Worm (Caenorhabditis elegans) whole organism, mixed stage, embryonic: ENCODE data around the gene H41C03.2.
A peak's percentile ranks its signal among the peaks of the same experiment; 100 is the strongest.

ENCODE experiments used
- M03D4.4 ChIP-seq: sonication (generic microtip); optimal IDR thresholded peaks from 2 replicates; lab custom pipeline; 2017; ENCODE audit warnings: mild to moderate bottlenecking, missing genetic modification characterization, missing compliant biosample characterization
- bed-3 ChIP-seq: fragments of 200-800 bp; sonication (Bioruptor generic); optimal IDR thresholded peaks from 3 replicates; lab custom pipeline; 2018; ENCODE audit warnings: mild to moderate bottlenecking, missing genetic modification characterization, moderate library complexity, missing compliant biosample characterization
- blmp-1 ChIP-seq: fragments of 150-350 bp; optimal IDR thresholded peaks from 2 replicates; lab custom pipeline; 2014; ENCODE audit warnings: missing biosample characterization, missing genetic modification characterization
- ceh-39 ChIP-seq: fragments of 150-350 bp; optimal IDR thresholded peaks from 2 replicates; lab custom pipeline; 2014; ENCODE audit warnings: missing biosample characterization, missing genetic modification characterization
- ceh-43 ChIP-seq: fragments of 200-800 bp; sonication (Bioruptor generic); optimal IDR thresholded peaks from 2 replicates; lab custom pipeline; 2018; ENCODE audit warnings: mild to moderate bottlenecking, missing genetic modification characterization, moderate library complexity, missing compliant biosample characterization
- ceh-83 ChIP-seq: fragments of 200-800 bp; sonication (Bioruptor generic); optimal IDR thresholded peaks from 2 replicates; lab custom pipeline; 2018; ENCODE audit warnings: mild to moderate bottlenecking, missing genetic modification characterization, missing compliant biosample characterization
- ces-1 ChIP-seq: fragments of 150-350 bp; optimal IDR thresholded peaks from 2 replicates; lab custom pipeline; 2014; ENCODE audit warnings: missing biosample characterization, missing genetic modification reagents, missing genetic modification characterization
- cnd-1 ChIP-seq: fragments of 200-800 bp; sonication (Bioruptor generic); optimal IDR thresholded peaks from 2 replicates; lab custom pipeline; 2018; ENCODE audit warnings: mild to moderate bottlenecking, missing genetic modification characterization, missing compliant biosample characterization
- drap-1 ChIP-seq: fragments of 200-800 bp; sonication (Bioruptor generic); optimal IDR thresholded peaks from 3 replicates; lab custom pipeline; 2018; ENCODE audit warnings: mild to moderate bottlenecking, missing genetic modification characterization, missing compliant biosample characterization
- elt-1 ChIP-seq: sonication (generic microtip); optimal IDR thresholded peaks from 2 replicates; lab custom pipeline; 2017; ENCODE audit warnings: missing genetic modification characterization, mild to moderate bottlenecking, missing compliant biosample characterization, antibody characterized with exemption, moderate library complexity, borderline replicate concordance; ENCODE audit not compliant: insufficient read depth
- elt-3 ChIP-seq: fragments of 150-350 bp; optimal IDR thresholded peaks from 2 replicates; lab custom pipeline; 2014; ENCODE audit warnings: missing biosample characterization, missing genetic modification characterization
- flh-1 ChIP-seq: fragments of 200-800 bp; sonication (Bioruptor generic); optimal IDR thresholded peaks from 2 replicates; lab custom pipeline; 2018; ENCODE audit warnings: mild to moderate bottlenecking, missing genetic modification characterization, moderate library complexity, missing compliant biosample characterization
- ham-2 ChIP-seq: fragments of 200-800 bp; sonication (Bioruptor generic); optimal IDR thresholded peaks from 2 replicates; lab custom pipeline; 2018; ENCODE audit warnings: mild to moderate bottlenecking, missing genetic modification characterization, missing compliant biosample characterization
- hlh-1 ChIP-seq: fragments of 150-350 bp; optimal IDR thresholded peaks from 2 replicates; lab custom pipeline; 2014; ENCODE audit warnings: missing biosample characterization, missing genetic modification reagents, missing genetic modification characterization
- lin-13 ChIP-seq: fragments of 150-350 bp; optimal IDR thresholded peaks from 2 replicates; lab custom pipeline; 2014; ENCODE audit warnings: missing biosample characterization, missing genetic modification characterization
- lin-32 ChIP-seq: fragments of 200-800 bp; sonication (Bioruptor generic); optimal IDR thresholded peaks from 2 replicates; lab custom pipeline; 2018; ENCODE audit warnings: mild to moderate bottlenecking, missing genetic modification characterization, missing compliant biosample characterization
- lsy-2 ChIP-seq: fragments of 150-350 bp; optimal IDR thresholded peaks from 2 replicates; lab custom pipeline; 2014; ENCODE audit warnings: missing biosample characterization, missing genetic modification characterization
- mep-1 ChIP-seq: fragments of 150-350 bp; optimal IDR thresholded peaks from 2 replicates; lab custom pipeline; 2017; ENCODE audit warnings: missing biosample characterization, missing genetic modification reagents, missing genetic modification characterization, inconsistent platforms
- mls-2 ChIP-seq: sonication (generic microtip); optimal IDR thresholded peaks from 2 replicates; lab custom pipeline; 2016; ENCODE audit warnings: mild to moderate bottlenecking, missing genetic modification characterization, moderate library complexity, missing compliant biosample characterization
- nhr-12 ChIP-seq: fragments of 150-350 bp; optimal IDR thresholded peaks from 2 replicates; lab custom pipeline; 2014; ENCODE audit warnings: missing biosample characterization, missing genetic modification characterization
- nhr-2 ChIP-seq: fragments of 150-350 bp; optimal IDR thresholded peaks from 2 replicates; lab custom pipeline; 2014; ENCODE audit warnings: missing biosample characterization, missing genetic modification characterization
- nhr-28 ChIP-seq: fragments of 150-350 bp; optimal IDR thresholded peaks from 2 replicates; lab custom pipeline; 2014; ENCODE audit warnings: missing biosample characterization, missing genetic modification characterization
- nhr-76 ChIP-seq: sonication (generic microtip); optimal IDR thresholded peaks from 2 replicates; lab custom pipeline; 2017; ENCODE audit warnings: missing biosample characterization, missing genetic modification characterization
- sem-2 ChIP-seq: fragments of 200-800 bp; sonication (Bioruptor generic); optimal IDR thresholded peaks from 2 replicates; lab custom pipeline; 2018; ENCODE audit warnings: mild to moderate bottlenecking, missing genetic modification characterization, missing compliant biosample characterization
- snpc-4 ChIP-seq: fragments of 150-350 bp; optimal IDR thresholded peaks from 2 replicates; lab custom pipeline; 2014; ENCODE audit warnings: missing biosample characterization, missing genetic modification characterization
- sptf-1 ChIP-seq: sonication (generic microtip); optimal IDR thresholded peaks from 2 replicates; lab custom pipeline; 2017; ENCODE audit warnings: mild to moderate bottlenecking, missing genetic modification characterization, moderate library complexity, missing compliant biosample characterization
- unc-120 ChIP-seq: sonication (generic microtip); optimal IDR thresholded peaks from 2 replicates; lab custom pipeline; 2017; ENCODE audit warnings: missing genetic modification characterization, missing compliant biosample characterization; ENCODE audit not compliant: poor library complexity, severe bottlenecking
- unc-39 ChIP-seq: fragments of 150-350 bp; optimal IDR thresholded peaks from 2 replicates; lab custom pipeline; 2014; ENCODE audit warnings: missing biosample characterization, missing genetic modification characterization
- unc-62 ChIP-seq: fragments of 150-350 bp; optimal IDR thresholded peaks from 2 replicates; lab custom pipeline; 2014; ENCODE audit warnings: missing biosample characterization, missing genetic modification reagents, missing genetic modification characterization
- ztf-11 ChIP-seq: fragments of 150-350 bp; optimal IDR thresholded peaks from 2 replicates; lab custom pipeline; 2014; ENCODE audit warnings: missing biosample characterization, missing genetic modification characterization

H41C03.2 gene

ce11 chrII:5863893-5864292 is 12.0 kb upstream of the H41C03.2 start, which contains the start of gene tag-234:
Gene tag-234, plus strand, starts transcription at chrII:5864193.
- TF ChIP-seq nhr-12 (tag; lab: Kevin White, UChicago) (no peak), flh-1 (GFP tag; lab: Kevin White, UChicago) (no peak), blmp-1 (tag; lab: Kevin White, UChicago) (no peak), drap-1 (GFP tag; lab: Kevin White, UChicago) (no peak), unc-62 (GFP tag; lab: Kevin White, UChicago) (no peak), elt-1 (no peak)
- TF ChIP-seq, all 35 proteins: peak for 0

DNA sequence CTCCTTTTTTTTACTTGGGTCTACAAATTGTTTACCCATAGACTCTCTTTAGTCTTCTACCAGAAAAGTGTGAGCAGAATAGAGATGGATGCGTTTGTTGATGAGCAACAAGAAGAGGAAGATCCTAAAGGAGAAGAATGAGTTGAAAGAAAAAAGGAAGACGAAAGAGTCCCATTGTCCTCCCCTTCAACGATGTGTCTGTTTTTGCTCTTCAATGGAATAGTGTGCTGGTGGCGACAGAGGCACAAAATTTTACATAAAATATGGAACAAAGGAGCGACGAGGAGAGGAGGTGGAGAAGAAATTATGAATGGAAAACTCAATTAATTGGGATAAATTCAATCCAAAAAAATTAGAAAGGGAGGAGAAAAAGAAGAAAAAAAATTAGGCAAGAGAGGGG is 8.7 kb upstream of the H41C03.2 start:
- no peak for TF ChIP-seq ceh-39 (tag; lab: Kevin White, UChicago)
- no peak for TF ChIP-seq lin-32 (GFP tag; lab: Kevin White, UChicago)
- no peak for TF ChIP-seq lin-13 (tag; lab: Kevin White, UChicago)
- TF ChIP-seq sem-2 (GFP tag; lab: Kevin White, UChicago) = no peak
- no peak for TF ChIP-seq sptf-1 (tag; lab: Kevin White, UChicago)
- TF ChIP-seq unc-39 (tag; lab: Kevin White, UChicago) = no peak
- TF ChIP-seq nhr-2 (tag; lab: Kevin White, UChicago) = no peak

DNA sequence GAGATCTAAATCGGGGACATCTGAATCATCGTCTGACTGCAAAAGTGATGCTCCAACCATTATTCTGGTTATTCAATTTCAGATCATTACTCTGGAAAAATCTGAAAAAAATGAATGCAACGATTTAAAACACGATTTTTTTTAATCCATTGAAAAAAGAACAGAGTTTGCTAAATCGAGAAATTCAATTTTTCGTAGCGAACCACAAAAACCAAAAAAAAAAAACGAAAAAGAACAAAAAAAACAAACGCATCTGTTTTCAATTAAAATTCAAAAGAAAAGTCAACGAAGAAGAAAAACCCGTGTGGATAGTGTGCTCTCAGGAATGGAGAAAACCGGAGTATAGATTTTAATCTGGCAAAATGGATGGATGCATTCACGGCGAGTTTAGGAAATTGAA is 6.4 kb upstream of the H41C03.2 start, which contains the start of gene F55C12.4:
TSS of gene F55C12.4 (minus strand) at position 101 of the 400 bp plus-strand sequence.
- no peak for TF ChIP-seq unc-62 (GFP tag; lab: Kevin White, UChicago)
- no peak for TF ChIP-seq mep-1 (tag; lab: Kevin White, UChicago)
- no peak for TF ChIP-seq unc-120 (tag; lab: Kevin White, UChicago)
- TF ChIP-seq sptf-1 (tag; lab: Kevin White, UChicago) = no peak
- no peak for TF ChIP-seq ceh-43
- TF ChIP-seq ztf-11 (tag; lab: Kevin White, UChicago) = no peak
- TF ChIP-seq hlh-1 = no peak
- no peak for TF ChIP-seq elt-1

ce11 chrII:5854122-5854521 is 2.2 kb upstream of the H41C03.2 start, which contains the start of gene H41C03.1:
Gene H41C03.1, plus strand, starts transcription at chrII:5854422.
- TF ChIP-seq ztf-11 (tag; lab: Kevin White, UChicago) = no peak
- TF ChIP-seq ces-1 = no peak
- TF ChIP-seq ceh-39 (tag; lab: Kevin White, UChicago) = no peak
- TF ChIP-seq unc-62 (GFP tag; lab: Kevin White, UChicago) = no peak
- no peak for TF ChIP-seq M03D4.4 (tag; lab: Kevin White, UChicago)
- no peak for TF ChIP-seq mls-2 (tag; lab: Kevin White, UChicago)
- TF ChIP-seq nhr-28 (tag; lab: Kevin White, UChicago) = no peak
- no peak for TF ChIP-seq elt-3 (tag; lab: Kevin White, UChicago)
- no peak for TF ChIP-seq nhr-76 (tag; lab: Kevin White, UChicago)
- TF ChIP-seq unc-120 (tag; lab: Kevin White, UChicago) = no peak
- TF ChIP-seq, all 35 proteins: peak for 0

ce11 chrII:5853261-5853660 is 1.4 kb upstream of the H41C03.2 start:
- no peak for TF ChIP-seq snpc-4 (tag; lab: Kevin White, UChicago)
- no peak for TF ChIP-seq lin-32 (GFP tag; lab: Kevin White, UChicago)
- no peak for TF ChIP-seq sem-2 (GFP tag; lab: Kevin White, UChicago)
- TF ChIP-seq lsy-2 (tag; lab: Kevin White, UChicago) = no peak
- TF ChIP-seq hlh-1 = no peak
- no peak for TF ChIP-seq flh-1 (GFP tag; lab: Kevin White, UChicago)
- TF ChIP-seq bed-3 = no peak
- TF ChIP-seq drap-1 (GFP tag; lab: Kevin White, UChicago) = no peak
- TF ChIP-seq nhr-2 (tag; lab: Kevin White, UChicago) = no peak
- TF ChIP-seq nhr-12 (tag; lab: Kevin White, UChicago) = no peak
- no peak for TF ChIP-seq cnd-1 (tag; lab: Kevin White, UChicago)
- no peak for TF ChIP-seq unc-39 (tag; lab: Kevin White, UChicago)
- no peak for TF ChIP-seq ceh-43
- TF ChIP-seq elt-3 (tag; lab: Kevin White, UChicago) = peak; percentile 44
- peak; percentile 51 for TF ChIP-seq ham-2 (GFP tag; lab: Kevin White, UChicago)
- TF ChIP-seq M03D4.4 (tag; lab: Kevin White, UChicago) = no peak
- TF ChIP-seq mep-1 (tag; lab: Kevin White, UChicago) = no peak
- TF ChIP-seq ceh-83 (GFP tag; lab: Kevin White, UChicago) = no peak
- TF ChIP-seq, all 35 proteins: peak for 2
